Worm (Caenorhabditis elegans): Measurements from ENCODE around the gene asps-1.
A peak's percentile ranks its signal among the peaks of the same experiment; 100 is the strongest.

The asps-1 gene

DNA sequence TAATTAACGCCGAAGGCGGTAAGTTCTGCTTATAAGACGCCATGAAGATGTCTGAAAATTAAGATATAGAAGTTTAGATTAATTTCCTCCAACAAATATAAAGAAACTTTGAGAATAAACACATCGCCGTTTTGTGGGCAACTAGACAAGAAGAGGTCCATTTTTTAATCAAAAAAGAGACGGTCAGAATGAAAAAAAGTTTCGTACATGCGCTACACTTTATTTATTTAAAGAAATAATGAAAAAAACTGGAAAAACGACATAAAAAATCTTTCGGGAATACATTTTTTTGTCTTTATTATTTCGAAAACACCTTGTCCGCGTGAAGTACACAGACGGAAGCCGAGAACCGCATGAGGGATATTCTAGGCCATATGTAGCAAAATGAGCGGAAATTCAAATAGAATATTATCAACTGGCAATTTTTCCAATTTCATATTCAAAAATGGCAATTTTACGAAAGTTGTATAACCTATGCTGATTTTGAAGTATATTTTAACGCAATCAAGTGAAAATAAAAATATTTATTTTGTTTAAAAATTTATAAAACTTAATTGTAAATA, 38.7 kb upstream of the asps-1 start, which contains the start of gene sluh-7 (continued):
- TF ChIP-seq madf-2 (tag; optimal IDR thresholded peaks at IDR 0.05) (no peak), eyg-1 (tag; optimal IDR thresholded peaks at IDR 0.05) (peak; percentile 19), Y22D7AL.16 (tag; optimal IDR thresholded peaks at IDR 0.05) (no peak), pha-2 (tag; optimal IDR thresholded peaks at IDR 0.05) (peak; percentile 8), ceh-24 (tag; optimal IDR thresholded peaks at IDR 0.05) (no peak), F13H6.1 (tag; optimal IDR thresholded peaks at IDR 0.05) (peak; percentile 49), elt-2 (tag; optimal IDR thresholded peaks at IDR 0.05) (peak; percentile 71), unc-55 (GFP tag; optimal IDR thresholded peaks at IDR 0.05) (no peak), ceh-14 (tag; optimal IDR thresholded peaks at IDR 0.05) (peak; percentile 73), K09A11.1 (tag; optimal IDR thresholded peaks at IDR 0.05; ENCODE audit: insufficient read depth) (no peak), C08G9.2 (tag; optimal IDR thresholded peaks at IDR 0.05) (peak; percentile 98), ets-4 (tag; optimal IDR thresholded peaks at IDR 0.05) (peak; percentile 90), unc-86 (tag; optimal IDR thresholded peaks at IDR 0.05) (peak; percentile 68), ceh-19 (GFP tag; optimal IDR thresholded peaks at IDR 0.05) (no peak), hlh-13 (GFP tag; optimal IDR thresholded peaks at IDR 0.05) (no peak), tbx-7 (tag; optimal IDR thresholded peaks at IDR 0.05) (peak; percentile 93), rnt-1 (tag; optimal IDR thresholded peaks at IDR 0.05) (peak; percentile 79), che-1 (tag; optimal IDR thresholded peaks at IDR 0.05) (no peak), nfya-1 (tag; optimal IDR thresholded peaks at IDR 0.05) (peak; percentile 50), pros-1 (tag; optimal IDR thresholded peaks at IDR 0.05) (no peak), mec-3 (tag; optimal IDR thresholded peaks at IDR 0.05; ENCODE audit: borderline replicate concordance) (peak; percentile 81), ztf-16 (tag; optimal IDR thresholded peaks at IDR 0.05) (peak; percentile 37), pag-3 (tag; optimal IDR thresholded peaks at IDR 0.05; ENCODE audit: borderline replicate concordance) (no peak), odd-2 (tag; optimal IDR thresholded peaks at IDR 0.05) (no peak), T23F11.4 (GFP tag; optimal IDR thresholded peaks at IDR 0.05) (no peak), zip-5 (tag; optimal IDR thresholded peaks at IDR 0.05) (peak; percentile 90), sdc-2 (tag; optimal IDR thresholded peaks at IDR 0.05) (peak; percentile 36), pax-1 (tag; optimal IDR thresholded peaks at IDR 0.05) (no peak), ahr-1 (tag; optimal IDR thresholded peaks at IDR 0.05) (peak; percentile 52), ceh-45 (GFP tag; IDR thresholded peaks at IDR 0.05) (no peak), ceh-30 (tag; optimal IDR thresholded peaks at IDR 0.05) (no peak), pat-9 (tag; optimal IDR thresholded peaks at IDR 0.05) (no peak), ceh-2 (tag; optimal IDR thresholded peaks at IDR 0.05) (peak; percentile 96), elt-4 (tag; optimal IDR thresholded peaks at IDR 0.05) (no peak), fkh-10 (GFP tag; optimal IDR thresholded peaks at IDR 0.05) (no peak)

DNA sequence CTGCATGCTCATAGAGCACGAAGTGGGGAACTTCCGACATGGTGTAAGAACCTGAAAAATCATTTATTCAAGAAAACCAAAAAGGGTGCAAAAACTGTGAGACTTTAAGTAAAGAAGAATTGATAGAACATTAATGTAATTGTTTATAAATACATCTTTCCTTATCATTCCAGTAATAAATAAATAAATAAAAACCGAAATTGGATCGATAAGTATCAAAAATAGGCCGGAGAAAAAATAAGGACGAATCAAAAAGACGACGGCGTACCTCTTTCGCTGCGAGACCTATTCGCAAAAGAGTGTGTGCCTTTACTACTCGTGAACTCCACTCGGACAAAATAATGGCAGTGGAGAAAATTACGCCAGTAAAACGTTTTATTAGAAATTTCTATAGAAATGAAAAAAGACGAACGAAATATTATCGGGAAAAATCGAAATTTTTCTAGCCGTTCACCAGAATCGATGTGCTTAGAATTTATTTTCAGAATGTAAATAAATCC, 35.8 kb upstream of the asps-1 start, which contains the start of gene nol-56:
TSS of gene nol-56 (minus strand) at position 51 of the 500 bp plus-strand sequence.
- TF ChIP-seq tbx-7 (tag; optimal IDR thresholded peaks at IDR 0.05) (peak; percentile 8), dve-1 (tag; optimal IDR thresholded peaks at IDR 0.05) (no peak), tbx-2 (tag; optimal IDR thresholded peaks at IDR 0.05) (peak; percentile 15), nfya-1 (tag; optimal IDR thresholded peaks at IDR 0.05) (peak; percentile 58), gmeb-2 (tag; optimal IDR thresholded peaks at IDR 0.05) (no peak), syd-9 (tag; optimal IDR thresholded peaks at IDR 0.05) (no peak), pha-2 (tag; optimal IDR thresholded peaks at IDR 0.05) (no peak), unc-42 (tag; optimal IDR thresholded peaks at IDR 0.05) (peak; percentile 7), ceh-31 (tag; optimal IDR thresholded peaks at IDR 0.05) (peak; percentile 48)
